Worm (Caenorhabditis elegans) whole organism, L1 larva: ENCODE results near the gene rpi-1.
A peak's percentile ranks its signal among the peaks of the same experiment; 100 is the strongest.

Experiments used
- F16B12.6 ChIP-seq: fragments of 150-350 bp; optimal IDR thresholded peaks from 2 replicates; lab custom pipeline; 2014; ENCODE audit warnings: missing biosample characterization, missing genetic modification characterization
- Y116A8C.19 ChIP-seq: sonication (generic microtip); optimal IDR thresholded peaks from 2 replicates; lab custom pipeline; 2016; ENCODE audit warnings: missing compliant biosample characterization, missing genetic modification characterization, borderline replicate concordance
- alr-1 ChIP-seq: fragments of 200-800 bp; sonication (Bioruptor generic); optimal IDR thresholded peaks from 2 replicates; lab custom pipeline; 2018; ENCODE audit warnings: borderline replicate concordance, mild to moderate bottlenecking, missing genetic modification characterization, missing compliant biosample characterization
- ceh-63 ChIP-seq: fragments of 200-800 bp; sonication (Bioruptor generic); optimal IDR thresholded peaks from 2 replicates; lab custom pipeline; 2018; ENCODE audit warnings: mild to moderate bottlenecking, missing genetic modification characterization, missing compliant biosample characterization
- ceh-8 ChIP-seq: fragments of 200-800 bp; sonication (Bioruptor generic); optimal IDR thresholded peaks from 2 replicates; lab custom pipeline; 2018; ENCODE audit warnings: mild to moderate bottlenecking, missing genetic modification characterization, moderate library complexity, missing compliant biosample characterization
- ceh-90 ChIP-seq: sonication (generic microtip); optimal IDR thresholded peaks from 2 replicates; lab custom pipeline; 2016; ENCODE audit warnings: missing genetic modification characterization, missing compliant biosample characterization
- dpl-1 ChIP-seq, 3 experiments: fragments of 150-350 bp in 2 of 3; sonication (generic microtip) in 1 of 3; optimal IDR thresholded peaks; 2 replicates each; lab custom pipeline; 2014 to 2017; ENCODE audit warnings: missing biosample characterization in 3 of 3, missing genetic modification characterization in 3 of 3, missing genetic modification reagents in 3 of 3
- dsc-1 ChIP-seq: sonication (generic microtip); optimal IDR thresholded peaks from 2 replicates; lab custom pipeline; 2016; ENCODE audit warnings: mild to moderate bottlenecking, missing genetic modification characterization, missing compliant biosample characterization
- efl-1 ChIP-seq, 4 experiments: fragments of 150-350 bp; optimal IDR thresholded peaks in 3 of 4; peaks in 1 of 4; 1 replicate in 1 of 4; 2 replicates in 3 of 4; lab custom pipeline; 2014; ENCODE audit warnings: missing biosample characterization in 2 of 4, missing genetic modification characterization in 2 of 4, missing genetic modification reagents in 2 of 4
- efl-3 ChIP-seq: fragments of 200-800 bp; sonication (Bioruptor generic); optimal IDR thresholded peaks from 2 replicates; lab custom pipeline; 2018; ENCODE audit warnings: mild to moderate bottlenecking, missing genetic modification characterization, missing compliant biosample characterization
- elt-2 ChIP-seq: sonication (generic microtip); optimal IDR thresholded peaks from 2 replicates; lab custom pipeline; 2016; ENCODE audit warnings: missing genetic modification characterization, mild to moderate bottlenecking, inconsistent platforms, missing compliant biosample characterization, missing genetic modification reagents
- elt-3 ChIP-seq, 6 experiments: fragments of 150-350 bp in 1 of 6; sonication (generic microtip); optimal IDR thresholded peaks; 2 replicates each; lab custom pipeline; 2017 to 2018; ENCODE audit warnings: missing biosample characterization in 6 of 6, missing genetic modification characterization in 6 of 6, inconsistent platforms in 1 of 6
- fkh-10 ChIP-seq: sonication (generic microtip); optimal IDR thresholded peaks from 2 replicates; lab custom pipeline; 2017; ENCODE audit warnings: missing biosample characterization, missing genetic modification reagents, missing genetic modification characterization
- fkh-8 ChIP-seq: sonication (generic microtip); optimal IDR thresholded peaks from 2 replicates; lab custom pipeline; 2016; ENCODE audit warnings: mild to moderate bottlenecking, missing genetic modification characterization, missing compliant biosample characterization
- jun-1 ChIP-seq: fragments of 150-350 bp; optimal IDR thresholded peaks from 2 replicates; lab custom pipeline; 2014; ENCODE audit warnings: missing biosample characterization, missing genetic modification reagents, missing genetic modification characterization
- lin-13 ChIP-seq: fragments of 150-350 bp; optimal IDR thresholded peaks from 2 replicates; lab custom pipeline; 2014; ENCODE audit warnings: missing biosample characterization, missing genetic modification reagents, missing genetic modification characterization
- lin-35 ChIP-seq, 2 experiments: fragments of 150-350 bp; optimal IDR thresholded peaks; 2 replicates each; lab custom pipeline; 2014; ENCODE audit warnings: missing biosample characterization in 2 of 2, missing genetic modification characterization in 2 of 2, missing genetic modification reagents in 2 of 2
- lsy-2 ChIP-seq, 2 experiments: fragments of 150-350 bp; optimal IDR thresholded peaks; 2 replicates each; lab custom pipeline; 2014; ENCODE audit warnings: missing biosample characterization in 2 of 2, missing genetic modification characterization in 2 of 2
- mab-9 ChIP-seq: fragments of 200-800 bp; sonication (Bioruptor generic); IDR thresholded peaks from 2 replicates; pipeline ENCODE4 v1.3.6; 2022; ENCODE audit warnings: missing genetic modification reagents, missing genetic modification characterization, missing compliant biosample characterization
- mdl-1 ChIP-seq, 2 experiments: fragments of 150-350 bp; optimal IDR thresholded peaks; 2 replicates each; lab custom pipeline; 2014 to 2017; ENCODE audit warnings: missing biosample characterization in 2 of 2, missing genetic modification characterization in 2 of 2, inconsistent platforms in 1 of 2
- mep-1 ChIP-seq: fragments of 150-350 bp; optimal IDR thresholded peaks from 2 replicates; lab custom pipeline; 2014; ENCODE audit warnings: missing biosample characterization, missing genetic modification characterization
- nhr-12 ChIP-seq: sonication (generic microtip); optimal IDR thresholded peaks from 2 replicates; lab custom pipeline; 2017; ENCODE audit warnings: missing biosample characterization, missing genetic modification characterization
- nhr-20 ChIP-seq: sonication (generic microtip); optimal IDR thresholded peaks from 2 replicates; lab custom pipeline; 2016; ENCODE audit warnings: mild to moderate bottlenecking, missing genetic modification characterization, missing compliant biosample characterization
- nhr-237 ChIP-seq: fragments of 150-350 bp; optimal IDR thresholded peaks from 2 replicates; lab custom pipeline; 2014; ENCODE audit warnings: missing biosample characterization, missing genetic modification characterization
- nhr-28 ChIP-seq: fragments of 150-350 bp; optimal IDR thresholded peaks from 2 replicates; lab custom pipeline; 2014; ENCODE audit warnings: missing biosample characterization, missing genetic modification characterization
- nhr-76 ChIP-seq: sonication (generic microtip); optimal IDR thresholded peaks from 2 replicates; lab custom pipeline; 2017; ENCODE audit warnings: missing biosample characterization, missing genetic modification characterization
- nhr-77 ChIP-seq: fragments of 150-350 bp; optimal IDR thresholded peaks from 2 replicates; lab custom pipeline; 2014; ENCODE audit warnings: missing biosample characterization, missing genetic modification characterization
- nhr-85 ChIP-seq: sonication (generic microtip); peaks from one replicate; lab custom pipeline; 2016; ENCODE audit warnings: missing genetic modification characterization, inconsistent platforms, missing compliant biosample characterization
- pax-3 ChIP-seq: fragments of 200-800 bp; sonication (Bioruptor generic); optimal IDR thresholded peaks from 2 replicates; lab custom pipeline; 2018; ENCODE audit warnings: mild to moderate bottlenecking, missing genetic modification characterization, moderate library complexity, missing compliant biosample characterization
- rnt-1 ChIP-seq: sonication (generic microtip); optimal IDR thresholded peaks from 2 replicates; lab custom pipeline; 2016; ENCODE audit warnings: mild to moderate bottlenecking, missing genetic modification characterization, moderate library complexity, missing compliant biosample characterization
- snpc-4 ChIP-seq: fragments of 150-350 bp; optimal IDR thresholded peaks from 2 replicates; lab custom pipeline; 2014; ENCODE audit warnings: missing biosample characterization, missing genetic modification characterization
- tbx-2 ChIP-seq: sonication (generic microtip); optimal IDR thresholded peaks from 2 replicates; lab custom pipeline; 2016; ENCODE audit warnings: missing genetic modification characterization, missing compliant biosample characterization
- zip-4 ChIP-seq: fragments of 200-800 bp; sonication (Bioruptor generic); optimal IDR thresholded peaks from 2 replicates; lab custom pipeline; 2018; ENCODE audit warnings: mild to moderate bottlenecking, missing genetic modification characterization, moderate library complexity, missing compliant biosample characterization

rpi-1 gene

DNA sequence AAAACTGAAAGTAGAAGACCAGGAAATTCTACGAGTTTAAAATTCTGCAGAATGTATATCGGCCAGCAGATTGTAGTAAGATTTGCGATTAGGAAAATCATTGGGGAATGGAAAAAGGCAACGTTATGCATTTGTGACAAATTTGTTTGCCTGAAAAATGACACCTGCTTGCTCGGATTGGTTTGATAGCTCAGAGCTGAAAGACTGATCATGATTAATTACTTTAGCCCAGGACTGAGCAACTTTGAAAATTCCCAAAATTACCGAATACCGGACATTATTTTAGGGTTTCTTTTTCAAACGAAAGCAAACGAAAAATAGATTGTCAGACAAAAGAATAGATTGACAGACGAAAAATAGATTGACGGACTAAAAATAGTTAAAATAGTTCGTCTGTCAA is 22.3 kb upstream of the rpi-1 start, which contains the start of gene sre-47:
sre-47 (minus strand) TSS at position 101 of the 400 bp plus-strand sequence.
- TF ChIP-seq nhr-76 (tag; lab: Kevin White, UChicago) (no peak), efl-3 (GFP tag; lab: Kevin White, UChicago) (no peak), F16B12.6 (tag; lab: Kevin White, UChicago) (no peak), nhr-237 (tag; lab: Kevin White, UChicago) (no peak), efl-1 (optimal IDR thresholded peaks at IDR 0.05; lab: Kevin White, UChicago) (no peak), efl-1 (GFP tag; optimal IDR thresholded peaks at IDR 0.05 in 1 of 2; lab: Kevin White, UChicago) (peak in 1 of 2 experiments; percentile 76), ceh-8 (GFP tag; lab: Kevin White, UChicago) (no peak), tbx-2 (tag; lab: Kevin White, UChicago) (no peak), nhr-28 (tag; lab: Kevin White, UChicago) (no peak)

DNA sequence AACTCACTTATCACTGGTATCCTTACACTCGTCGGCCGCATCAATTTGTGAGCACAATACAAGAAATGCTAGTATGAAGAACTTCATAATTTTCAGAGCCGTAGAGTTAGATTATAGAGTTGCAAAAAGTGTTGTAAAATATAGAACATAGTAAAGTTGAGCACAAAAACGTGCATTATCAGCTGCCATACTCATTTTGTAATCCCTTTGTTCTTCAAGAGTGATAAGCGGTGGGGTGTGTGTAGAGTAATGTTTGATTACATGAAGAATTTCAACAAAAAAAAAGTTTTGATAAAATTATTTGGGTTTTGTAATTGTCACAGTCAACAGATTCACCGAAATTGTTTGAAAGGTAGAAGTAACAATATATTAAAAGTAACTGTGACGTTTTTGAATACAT is 20.7 kb upstream of the rpi-1 start, which contains the start of the genes Y39G8B.13 and Y39G8B.10:
Y39G8B.13 (minus strand) TSS at position 125 of the 400 bp plus-strand sequence.
Y39G8B.10 (minus strand) TSS at position 193 of the 400 bp plus-strand sequence.
- TF ChIP-seq lsy-2 (tag; optimal IDR thresholded peaks at IDR 0.05; lab: Kevin White, UChicago) = no peak
- TF ChIP-seq elt-2 = peak; percentile 60

- TF ChIP-seq nhr-12 (tag; lab: Kevin White, UChicago) (no peak), dsc-1 (tag; lab: Kevin White, UChicago) (no peak)
These were observed 20.0 kb upstream of the rpi-1 start for ce11 chrII:13982247-13982646.

ce11 chrII:13981819-13982218 is 19.6 kb upstream of the rpi-1 start:
- TF ChIP-seq efl-1 (optimal IDR thresholded peaks at IDR 0.05; lab: Kevin White, UChicago) = no peak
- peak in 1 of 2 experiments; percentile 48 for TF ChIP-seq efl-1 (GFP tag; optimal IDR thresholded peaks at IDR 0.05 in 1 of 2; lab: Kevin White, UChicago)
- no peak for TF ChIP-seq lin-35 (GFP tag; optimal IDR thresholded peaks at IDR 0.05; lab: Kevin White, UChicago)

ce11 chrII:13981097-13981496 is 18.9 kb upstream of the rpi-1 start, which contains the start of gene Y39G8B.9:
Y39G8B.9 (plus strand) TSS chrII:13981365.
- TF ChIP-seq efl-1 (optimal IDR thresholded peaks at IDR 0.05; lab: Kevin White, UChicago) (no peak), efl-1 (GFP tag; optimal IDR thresholded peaks at IDR 0.05 in 1 of 2; lab: Kevin White, UChicago) (peak in 1 of 2 experiments; percentile 33), elt-2 (peak; percentile 43), nhr-85 (tag; lab: Kevin White, UChicago) (no peak)

- no peak for TF ChIP-seq dpl-1 (GFP tag; optimal IDR thresholded peaks at IDR 0.05; lab: Kevin White, UChicago)
- TF ChIP-seq lin-35 (GFP tag; optimal IDR thresholded peaks at IDR 0.05; lab: Kevin White, UChicago) = peak in 1 of 2 experiments; percentile 39
- TF ChIP-seq jun-1 (tag; lab: Kevin White, UChicago) = peak; percentile 60
- no peak for TF ChIP-seq lin-13 (GFP tag; lab: Kevin White, UChicago)
- TF ChIP-seq nhr-20 = peak; percentile 25
- peak; percentile 98 for TF ChIP-seq elt-2
- TF ChIP-seq, all 84 proteins: peak for 4
These were observed 17.8 kb upstream of the rpi-1 start, which contains the start of gene sre-48 for ce11 chrII:13979833-13980513. sre-48 (minus strand) TSS chrII:13979883.

ce11 chrII:13977701-13978100 is 15.5 kb upstream of the rpi-1 start:
- TF ChIP-seq fkh-10 (GFP tag; lab: Kevin White, UChicago) (no peak), nhr-85 (tag; lab: Kevin White, UChicago) (peak; percentile 27), nhr-77 (tag; lab: Kevin White, UChicago) (no peak)
- TF ChIP-seq, all 84 proteins: peak for 1

DNA sequence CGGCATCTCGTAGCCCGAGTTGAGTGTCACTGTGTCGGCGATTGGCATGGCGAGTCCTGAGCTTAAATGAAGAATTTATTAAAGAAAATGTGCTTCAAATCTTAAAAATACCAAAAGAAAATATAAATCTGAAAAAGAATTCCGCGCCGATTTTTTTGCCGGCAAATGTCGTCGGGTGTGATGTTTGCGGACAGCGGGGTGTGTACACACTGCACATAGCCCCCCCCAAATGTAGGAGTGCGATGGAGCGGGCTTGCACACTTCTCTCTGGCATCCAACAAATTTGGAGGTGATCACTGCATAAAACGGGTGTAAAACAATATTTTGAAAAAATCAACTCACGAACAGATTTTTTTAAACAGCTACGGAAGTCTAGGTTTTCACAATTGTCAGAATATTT is 13.9 kb upstream of the rpi-1 start, which contains the start of gene Y39G8B.2:
Y39G8B.2 (minus strand) TSS at position 61 of the 400 bp plus-strand sequence.
- TF ChIP-seq rnt-1 (tag; lab: Kevin White, UChicago) (peak; percentile 90), efl-3 (GFP tag; lab: Kevin White, UChicago) (no peak), pax-3 (peak; percentile 57), Y116A8C.19 (tag; lab: Kevin White, UChicago) (no peak), alr-1 (tag; lab: Kevin White, UChicago) (no peak), fkh-8 (tag; lab: Kevin White, UChicago) (peak; percentile 82), snpc-4 (peak; percentile 89), tbx-2 (tag; lab: Kevin White, UChicago) (peak; percentile 77), ceh-63 (no peak), ceh-90 (tag; lab: Kevin White, UChicago) (no peak), fkh-10 (GFP tag; lab: Kevin White, UChicago) (peak; percentile 65), mdl-1 (tag; optimal IDR thresholded peaks at IDR 0.05; lab: Kevin White, UChicago) (peak in 1 of 2 experiments; percentile 80), nhr-237 (tag; lab: Kevin White, UChicago) (peak; percentile 51), elt-3 (tag; optimal IDR thresholded peaks at IDR 0.05; lab: Kevin White, UChicago) (peak in 2 of 6 experiments; percentile 49 to 54), zip-4 (GFP tag; lab: Kevin White, UChicago) (peak; percentile 23), lsy-2 (tag; optimal IDR thresholded peaks at IDR 0.05; lab: Kevin White, UChicago) (peak; percentile 90 to 92), mab-9 (GFP tag; lab: Robert Waterston, UW) (peak; percentile 61; the same call in 1 of the 2 replicates), mep-1 (tag; lab: Kevin White, UChicago) (peak; percentile 92), F16B12.6 (tag; lab: Kevin White, UChicago) (peak; percentile 99)
